Worm (Caenorhabditis elegans): ENCODE measurements around the gene ubc-24.

The ubc-24 gene

DNA sequence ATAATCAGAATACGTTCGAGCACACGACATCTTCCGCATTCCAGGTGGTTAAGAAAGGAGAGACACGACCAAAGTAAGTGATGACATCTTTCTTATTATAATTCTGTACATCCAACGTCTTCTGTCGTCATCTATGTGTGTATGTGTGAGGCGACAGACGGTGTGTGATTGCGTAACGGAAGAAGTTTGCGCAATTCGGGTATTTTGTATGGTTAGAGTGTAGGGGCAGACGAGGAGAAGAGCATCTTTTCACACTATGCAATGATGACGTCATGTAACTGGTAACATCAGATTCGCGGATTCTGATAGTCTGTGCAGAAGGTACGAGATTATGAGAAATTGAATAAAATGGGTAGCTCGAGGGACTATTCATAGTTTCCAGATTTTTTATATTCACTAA, 9.6 kb downstream of the ubc-24 start:
- no peak for TF ChIP-seq fkh-10 (GFP tag; optimal IDR thresholded peaks at IDR 0.05)
- no peak for TF ChIP-seq ctbp-1 (GFP tag; IDR thresholded peaks at IDR 0.05)
- TF ChIP-seq unc-39 (tag; optimal IDR thresholded peaks at IDR 0.05), result no peak
- TF ChIP-seq unc-62 (GFP tag; optimal IDR thresholded peaks at IDR 0.05 in 1 of 2), result no peak
- no peak for TF ChIP-seq unc-62 (tag; optimal IDR thresholded peaks at IDR 0.05)
- no peak for TF ChIP-seq ZK546.5 (tag; optimal IDR thresholded peaks at IDR 0.05)
- TF ChIP-seq zip-2 (tag; optimal IDR thresholded peaks at IDR 0.05), result no peak
- no peak for TF ChIP-seq nhr-102 (tag; optimal IDR thresholded peaks at IDR 0.05)
- TF ChIP-seq saeg-2 (GFP tag; IDR thresholded peaks at IDR 0.05), result no peak
- TF ChIP-seq F26F4.8 (GFP tag; conservative IDR thresholded peaks at IDR 0.05), result no peak
- TF ChIP-seq F44E2.7 (GFP tag; IDR thresholded peaks at IDR 0.05), result no peak
- TF ChIP-seq cey-2 (tag; optimal IDR thresholded peaks at IDR 0.05; ENCODE audit: borderline replicate concordance, insufficient read depth), result no peak
- TF ChIP-seq zag-1 (tag; optimal IDR thresholded peaks at IDR 0.05), result no peak

DNA sequence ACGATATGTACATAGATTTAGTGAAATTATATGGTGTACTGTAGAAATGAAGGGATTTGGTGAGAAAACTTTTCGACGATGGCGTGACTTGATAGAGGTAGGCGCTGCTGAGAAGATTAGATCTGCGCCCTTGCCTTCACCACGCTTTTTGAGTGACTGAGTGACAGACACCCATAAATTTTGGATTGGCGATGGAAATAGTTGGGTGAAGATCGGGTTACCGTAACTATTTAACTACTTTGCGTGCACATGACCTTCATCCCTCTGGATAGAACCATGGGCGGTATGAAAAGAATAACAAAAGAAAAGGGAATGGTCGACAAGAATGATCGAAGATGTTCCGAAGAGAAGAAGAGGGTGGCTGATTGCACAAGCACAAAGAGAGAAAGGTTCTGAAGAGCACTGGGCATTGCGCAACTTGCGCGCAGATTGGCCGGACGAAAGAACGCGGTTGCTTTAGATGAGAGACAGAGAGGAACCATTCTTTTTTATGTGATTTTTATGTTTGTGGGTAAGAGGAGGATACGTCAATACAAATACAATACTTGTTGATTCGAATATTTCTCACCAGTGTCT, 10.1 kb downstream of the ubc-24 start:
- no peak for TF ChIP-seq zip-11 (GFP tag; IDR thresholded peaks at IDR 0.05)
- TF ChIP-seq unc-62 (GFP tag; optimal IDR thresholded peaks at IDR 0.05 in 1 of 2), result peak in 1 of 2 experiments; percentile 5
- TF ChIP-seq unc-62 (tag; optimal IDR thresholded peaks at IDR 0.05), result no peak

DNA sequence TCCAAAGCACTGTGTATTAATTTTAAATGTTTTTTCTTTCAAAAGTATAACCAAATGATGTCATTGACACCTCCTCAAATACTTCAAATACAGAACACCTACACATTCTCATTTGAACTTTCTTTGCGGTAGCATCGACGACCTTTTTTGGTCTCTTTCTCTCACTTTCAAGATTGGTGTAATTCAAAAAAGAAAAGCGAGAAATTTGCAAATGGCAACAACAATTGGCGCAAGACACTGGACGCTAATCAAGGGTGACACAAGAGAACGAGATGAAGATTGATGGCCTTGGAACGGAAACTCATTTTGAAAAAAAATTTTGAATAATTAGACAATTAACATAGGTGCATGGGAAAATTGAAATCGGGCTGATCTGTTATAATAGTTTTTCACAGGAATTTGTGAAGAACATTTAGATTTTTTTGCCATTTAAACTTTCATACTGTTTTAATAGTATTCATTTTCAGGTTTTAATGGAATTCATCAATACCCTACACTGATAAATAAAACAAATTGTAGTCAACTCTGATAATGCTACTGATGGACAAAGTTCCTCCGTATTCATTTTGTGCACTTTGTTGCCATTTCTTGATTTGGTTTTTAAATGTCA, 11.8 kb downstream of the ubc-24 start, which contains the start of gene fdgt-2:
Gene fdgt-2 (plus strand): TSS at position 560 of the 610 bp plus-strand sequence.
- TF ChIP-seq nhr-10 (tag; optimal IDR thresholded peaks at IDR 0.05) (no peak), F10B5.3 (tag; optimal IDR thresholded peaks at IDR 0.05) (no peak), spr-1 (tag; optimal IDR thresholded peaks at IDR 0.05) (no peak), nhr-41 (GFP tag; IDR thresholded peaks at IDR 0.05) (no peak), hif-1 (tag; optimal IDR thresholded peaks at IDR 0.05) (no peak), ctbp-1 (GFP tag; IDR thresholded peaks at IDR 0.05) (no peak), mep-1 (tag; optimal IDR thresholded peaks at IDR 0.05) (no peak), unc-62 (GFP tag; optimal IDR thresholded peaks at IDR 0.05 in 1 of 2) (peak in 1 of 2 experiments; percentile 95), unc-62 (tag; optimal IDR thresholded peaks at IDR 0.05) (no peak), madf-9 (GFP tag; conservative IDR thresholded peaks at IDR 0.05) (no peak), daf-16 (GFP tag; optimal IDR thresholded peaks at IDR 0.05) (no peak), daf-16 (tag; optimal IDR thresholded peaks at IDR 0.05) (peak; percentile 59), dpl-1 (GFP tag; optimal IDR thresholded peaks at IDR 0.05) (no peak), mes-2 (tag; optimal IDR thresholded peaks at IDR 0.05; ENCODE audit: poor library complexity, severe bottlenecking) (no peak), aha-1 (tag) (peak; percentile 42), nhr-11 (tag; optimal IDR thresholded peaks at IDR 0.05) (no peak), set-16 (GFP tag; IDR thresholded peaks at IDR 0.05) (no peak), ceh-28 (tag; optimal IDR thresholded peaks at IDR 0.05) (no peak), ama-1 (optimal IDR thresholded peaks at IDR 0.05) (no peak), pha-4 (GFP tag; IDR thresholded peaks at IDR 0.05) (no peak), pha-4 (tag; optimal IDR thresholded peaks at IDR 0.05) (no peak), nhr-28 (tag; optimal IDR thresholded peaks at IDR 0.05) (peak; percentile 25), lin-39 (tag; optimal IDR thresholded peaks at IDR 0.05) (no peak), ceh-20 (GFP tag; IDR thresholded peaks at IDR 0.05) (no peak), ztf-7 (tag; optimal IDR thresholded peaks at IDR 0.05) (no peak), ceh-82 (tag; optimal IDR thresholded peaks at IDR 0.05) (no peak)

DNA sequence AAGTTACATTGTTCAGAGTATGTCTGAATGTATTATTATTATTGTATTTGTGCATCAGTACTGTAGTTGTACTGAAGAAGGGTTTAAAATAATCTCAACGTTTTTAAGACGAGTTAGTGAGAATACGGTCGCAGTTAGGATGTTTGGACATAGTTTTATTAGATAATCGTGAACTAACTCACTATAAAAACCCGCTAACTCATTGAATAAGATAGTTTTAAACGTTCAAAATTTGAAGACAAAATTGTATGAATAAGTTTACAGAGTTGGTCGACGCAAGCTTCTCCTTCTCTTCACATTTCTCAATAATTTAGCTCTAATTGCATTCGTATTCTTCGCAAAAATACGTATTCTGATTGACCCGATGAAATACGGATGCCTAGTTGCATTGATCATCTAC, 13.6 kb downstream of the ubc-24 start:
- TF ChIP-seq nhr-25 (tag; optimal IDR thresholded peaks at IDR 0.05; ENCODE audit: borderline replicate concordance, insufficient read depth) (no peak), mxl-3 (GFP tag; optimal IDR thresholded peaks at IDR 0.05) (no peak), dmd-9 (GFP tag; IDR thresholded peaks at IDR 0.05) (no peak), mep-1 (tag; optimal IDR thresholded peaks at IDR 0.05) (peak; percentile 19), lim-7 (GFP tag; IDR thresholded peaks at IDR 0.05) (no peak), zag-1 (tag; optimal IDR thresholded peaks at IDR 0.05) (no peak)

All from whole organism, L4 larva.